Fruit fly (Drosophila melanogaster) whole organism, embryonic: ENCODE data around the gene ebd1.
A peak's percentile ranks its signal among the peaks of the same experiment; 100 is the strongest.

Experiments
- Adf1 ChIP-seq: fragments of 200-800 bp; sonication (Bioruptor generic); IDR thresholded peaks from 2 replicates; pipeline ENCODE4 v1.3.6; 2022; ENCODE audit warnings: missing biosample characterization, missing genetic modification characterization
- Awh ChIP-seq: fragments of 200-800 bp; sonication (Bioruptor generic); IDR thresholded peaks from 2 replicates; pipeline ENCODE4, ENCODE4 v1.3.6; 2022; ENCODE audit warnings: missing biosample characterization, missing genetic modification characterization
- CG10209 ChIP-seq: fragments of 200-800 bp; sonication (Bioruptor generic); optimal IDR thresholded peaks from 3 replicates; lab custom pipeline; 2017; ENCODE audit warnings: missing biosample characterization, mild to moderate bottlenecking, missing genetic modification characterization, missing genetic modification reagents
- CG10274 ChIP-seq: fragments of 200-800 bp; sonication (Bioruptor generic); optimal IDR thresholded peaks from 3 replicates; lab custom pipeline; 2017; ENCODE audit warnings: missing biosample characterization, mild to moderate bottlenecking, missing genetic modification characterization
- CG10366 ChIP-seq: fragments of 200-800 bp; sonication (Bioruptor generic); IDR thresholded peaks from 2 replicates; pipeline ENCODE4 v1.3.6; 2022; ENCODE audit warnings: missing biosample characterization, missing genetic modification characterization
- CG11456 ChIP-seq: fragments of 200-800 bp; sonication (Bioruptor generic); IDR thresholded peaks from 3 replicates; pipeline ENCODE4 v1.3.6; 2022; ENCODE audit warnings: missing biosample characterization, missing genetic modification characterization
- CG11504 ChIP-seq: fragments of 200-800 bp; sonication (Bioruptor generic); optimal IDR thresholded peaks from 3 replicates; lab custom pipeline; 2019; ENCODE audit warnings: missing biosample characterization, mild to moderate bottlenecking, missing genetic modification characterization, moderate library complexity
- CG13624 ChIP-seq: fragments of 200-800 bp; sonication (Bioruptor generic); optimal IDR thresholded peaks from 2 replicates; lab custom pipeline; 2016; ENCODE audit warnings: missing biosample characterization, missing genetic modification characterization
- CG13894 ChIP-seq: fragments of 200-800 bp; sonication (Bioruptor generic); optimal IDR thresholded peaks from 3 replicates; lab custom pipeline; 2018; ENCODE audit warnings: missing biosample characterization, mild to moderate bottlenecking, missing genetic modification characterization, moderate library complexity
- CG16863 ChIP-seq: fragments of 200-800 bp; sonication (Bioruptor generic); optimal IDR thresholded peaks from 3 replicates; lab custom pipeline; 2016; ENCODE audit warnings: missing biosample characterization, missing genetic modification characterization
- CG17802 ChIP-seq: fragments of 200-800 bp; sonication (Bioruptor generic); optimal IDR thresholded peaks from 2 replicates; lab custom pipeline; 2018; ENCODE audit warnings: missing biosample characterization, mild to moderate bottlenecking, missing genetic modification characterization, moderate library complexity
- CG2120 ChIP-seq: fragments of 200-800 bp; sonication (Bioruptor generic); optimal IDR thresholded peaks from 3 replicates; lab custom pipeline; 2016; ENCODE audit warnings: missing biosample characterization, missing genetic modification characterization
- CG34224 ChIP-seq: fragments of 200-800 bp; sonication (Bioruptor generic); IDR thresholded peaks from 3 replicates; pipeline ENCODE4 v1.3.6; 2022; ENCODE audit warnings: missing biosample characterization, missing genetic modification characterization; ENCODE audit not compliant: partially characterized antibody
- CG3726 ChIP-seq: fragments of 200-800 bp; sonication (Bioruptor generic); IDR thresholded peaks from 3 replicates; pipeline ENCODE4, ENCODE4 v1.3.6; 2022; ENCODE audit warnings: missing biosample characterization, missing genetic modification characterization
- CG3995 ChIP-seq: fragments of 200-800 bp; sonication (Bioruptor generic); optimal IDR thresholded peaks from 3 replicates; lab custom pipeline; 2016; ENCODE audit warnings: missing biosample characterization, missing genetic modification characterization
- CG6791 ChIP-seq: fragments of 200-800 bp; sonication (Bioruptor generic); IDR thresholded peaks from 3 replicates; pipeline ENCODE4 v1.3.6; 2022; ENCODE audit warnings: missing biosample characterization, missing genetic modification characterization; ENCODE audit not compliant: partially characterized antibody
- CG7357 ChIP-seq: fragments of 200-800 bp; sonication (Bioruptor generic); IDR thresholded peaks from 3 replicates; pipeline ENCODE4 v1.3.6; 2022; ENCODE audit warnings: missing biosample characterization, missing genetic modification characterization
- CG7963 ChIP-seq: fragments of 200-800 bp; sonication (Bioruptor generic); IDR thresholded peaks from 3 replicates; pipeline ENCODE4 v1.3.6; 2022; ENCODE audit warnings: missing biosample characterization, missing genetic modification characterization; ENCODE audit not compliant: partially characterized antibody
- CG8944 ChIP-seq: fragments of 200-800 bp; sonication (Bioruptor generic); optimal IDR thresholded peaks from 3 replicates; lab custom pipeline; 2016; ENCODE audit warnings: missing biosample characterization, missing genetic modification characterization
- CG9817 ChIP-seq: fragments of 200-800 bp; sonication (Bioruptor generic); optimal IDR thresholded peaks from 2 replicates; lab custom pipeline; 2018; ENCODE audit warnings: missing biosample characterization, mild to moderate bottlenecking, missing genetic modification characterization, moderate library complexity
- CkIIα-i1 ChIP-seq: fragments of 200-800 bp; sonication (Bioruptor generic); IDR thresholded peaks from 2 replicates; pipeline ENCODE4 v1.3.6; 2022; ENCODE audit warnings: missing biosample characterization, missing genetic modification characterization
- Drgx ChIP-seq: fragments of 200-800 bp; sonication (Bioruptor generic); IDR thresholded peaks from 2 replicates; pipeline ENCODE4 v1.3.6; 2022; ENCODE audit warnings: missing biosample characterization, missing genetic modification characterization
- HmgZ ChIP-seq: fragments of 200-800 bp; sonication (Bioruptor generic); optimal IDR thresholded peaks from 2 replicates; lab custom pipeline; 2018; ENCODE audit warnings: missing biosample characterization, mild to moderate bottlenecking, missing genetic modification characterization
- Hmr ChIP-seq: fragments of 200-800 bp; sonication (Bioruptor generic); optimal IDR thresholded peaks from 3 replicates; lab custom pipeline; 2017; ENCODE audit warnings: mild to moderate bottlenecking, missing biosample characterization, missing genetic modification reagents, missing genetic modification characterization
- Hr78 ChIP-seq, 2 experiments: fragments of 200-800 bp in 1 of 2; fragments of >200 bp in 1 of 2; sonication (Bioruptor generic) in 1 of 2; optimal IDR thresholded peaks; 2 replicates each; lab custom pipeline; 2017 to 2019; ENCODE audit warnings: missing biosample characterization in 2 of 2, missing genetic modification characterization in 2 of 2, mild to moderate bottlenecking in 1 of 2, moderate library complexity in 1 of 2
- Lim3 ChIP-seq: fragments of 200-800 bp; sonication (Bioruptor generic); IDR thresholded peaks from 2 replicates; pipeline ENCODE4 v1.3.6; 2022; ENCODE audit warnings: missing biosample characterization, missing genetic modification characterization
- NC2β ChIP-seq: fragments of 200-800 bp; sonication (Bioruptor generic); optimal IDR thresholded peaks from 2 replicates; lab custom pipeline; 2016; ENCODE audit warnings: missing biosample characterization, missing genetic modification characterization
- NFAT ChIP-seq: fragments of 200-800 bp; sonication (Bioruptor generic); IDR thresholded peaks from 2 replicates; pipeline ENCODE4 v1.3.6; 2022; ENCODE audit warnings: missing biosample characterization, missing genetic modification characterization
- Neu2 ChIP-seq: fragments of 200-800 bp; sonication (Bioruptor generic); optimal IDR thresholded peaks from 3 replicates; lab custom pipeline; 2016; ENCODE audit warnings: missing biosample characterization, missing genetic modification characterization, borderline replicate concordance
- Nf-YA ChIP-seq: fragments of 200-800 bp; sonication (Bioruptor generic); IDR thresholded peaks from 2 replicates; pipeline ENCODE4 v1.3.6; 2022; ENCODE audit warnings: missing biosample characterization, missing genetic modification characterization
- Poxn ChIP-seq: fragments of 200-800 bp; sonication (Bioruptor generic); IDR thresholded peaks from 2 replicates; pipeline ENCODE4 v1.3.6; 2022; ENCODE audit warnings: missing biosample characterization, missing genetic modification characterization
- Ptx1 ChIP-seq: fragments of 200-800 bp; sonication (Bioruptor generic); IDR thresholded peaks from 2 replicates; pipeline ENCODE4 v1.3.6; 2022; ENCODE audit warnings: missing biosample characterization, missing genetic modification characterization
- Rx ChIP-seq: fragments of 200-800 bp; sonication (Bioruptor generic); IDR thresholded peaks from 2 replicates; pipeline ENCODE4 v1.3.6; 2022; ENCODE audit warnings: missing biosample characterization, missing genetic modification characterization
- Side ChIP-seq: fragments of 200-800 bp; sonication (Bioruptor generic); optimal IDR thresholded peaks from 2 replicates; lab custom pipeline; 2016; ENCODE audit warnings: missing biosample characterization, missing genetic modification characterization
- al ChIP-seq: fragments of 200-800 bp; sonication (Bioruptor generic); IDR thresholded peaks from 2 replicates; pipeline ENCODE4 v1.3.6; 2022; ENCODE audit warnings: missing biosample characterization, missing genetic modification characterization
- cad ChIP-seq: fragments of >200 bp; optimal IDR thresholded peaks from 2 replicates; lab custom pipeline; 2017; ENCODE audit warnings: missing biosample characterization, missing genetic modification characterization
- dimm ChIP-seq: fragments of 200-800 bp; sonication (Bioruptor generic); IDR thresholded peaks from 2 replicates; pipeline ENCODE4 v1.3.6; 2022; ENCODE audit warnings: missing biosample characterization, missing genetic modification characterization
- ewg ChIP-seq: fragments of 200-800 bp; sonication (Bioruptor generic); optimal IDR thresholded peaks from 3 replicates; lab custom pipeline; 2017; ENCODE audit warnings: mild to moderate bottlenecking, missing biosample characterization, missing genetic modification reagents, missing genetic modification characterization
- gsb-n ChIP-seq: fragments of 200-800 bp; sonication (Bioruptor generic); optimal IDR thresholded peaks from 3 replicates; lab custom pipeline; 2018; ENCODE audit warnings: missing biosample characterization, mild to moderate bottlenecking, missing genetic modification characterization
- kni ChIP-seq: fragments of 200-800 bp; sonication (Bioruptor generic); optimal IDR thresholded peaks from 3 replicates; lab custom pipeline; 2017; ENCODE audit warnings: mild to moderate bottlenecking, missing biosample characterization, missing genetic modification reagents, missing genetic modification characterization
- pb ChIP-seq: fragments of 200-800 bp; sonication (Bioruptor generic); optimal IDR thresholded peaks from 3 replicates; lab custom pipeline; 2016; ENCODE audit warnings: missing biosample characterization, missing genetic modification characterization
- pum ChIP-seq: fragments of 200-800 bp; sonication (Bioruptor generic); optimal IDR thresholded peaks from 2 replicates; lab custom pipeline; 2016; ENCODE audit warnings: missing biosample characterization, missing genetic modification characterization
- schlank ChIP-seq: fragments of 200-800 bp; sonication (Bioruptor generic); optimal IDR thresholded peaks from 2 replicates; lab custom pipeline; 2018; ENCODE audit warnings: missing biosample characterization, mild to moderate bottlenecking, missing genetic modification characterization
- sisA ChIP-seq: fragments of 200-800 bp; sonication (Bioruptor generic); IDR thresholded peaks from 2 replicates; pipeline ENCODE4 v1.3.6; 2022; ENCODE audit warnings: missing biosample characterization, missing genetic modification characterization
- slou ChIP-seq: fragments of 200-800 bp; sonication (Bioruptor generic); optimal IDR thresholded peaks from 3 replicates; lab custom pipeline; 2016; ENCODE audit warnings: missing biosample characterization, missing genetic modification characterization
- tap ChIP-seq: fragments of 200-800 bp; optimal IDR thresholded peaks from 3 replicates; lab custom pipeline; 2019; ENCODE audit warnings: missing biosample characterization, mild to moderate bottlenecking, missing genetic modification characterization, moderate library complexity
- tgo ChIP-seq: fragments of 200-800 bp; sonication (Bioruptor generic); IDR thresholded peaks from 3 replicates; pipeline ENCODE4 v1.3.6; 2022; ENCODE audit warnings: missing biosample characterization, missing genetic modification characterization
- tio ChIP-seq: fragments of 200-800 bp; sonication (Bioruptor generic); optimal IDR thresholded peaks from 2 replicates; lab custom pipeline; 2017; ENCODE audit warnings: missing biosample characterization, missing genetic modification characterization, inconsistent platforms
- trem ChIP-seq: fragments of 200-800 bp; optimal IDR thresholded peaks from 3 replicates; lab custom pipeline; 2019; ENCODE audit warnings: missing biosample characterization, mild to moderate bottlenecking, missing genetic modification characterization, moderate library complexity
- trh ChIP-seq: fragments of 200-800 bp; sonication (Bioruptor generic); optimal IDR thresholded peaks from 2 replicates; lab custom pipeline; 2016; ENCODE audit warnings: missing biosample characterization, missing genetic modification characterization
- yki ChIP-seq: fragments of >200 bp; optimal IDR thresholded peaks from 3 replicates; lab custom pipeline; 2018
- zf30C ChIP-seq: fragments of 200-800 bp; sonication (Bioruptor generic); optimal IDR thresholded peaks from 3 replicates; lab custom pipeline; 2018; ENCODE audit warnings: missing biosample characterization, mild to moderate bottlenecking, missing genetic modification characterization

ebd1 gene

dm6 chr3L:680258-680657 is 5.1 kb downstream of the ebd1 start, which contains the start of gene CG17129 (continued):
- TF ChIP-seq trh (peak; percentile 47), CG6791 (GFP tag; lab: Robert Waterston, UW) (peak; percentile 90), tio (no peak), CG34224 (GFP tag; lab: Robert Waterston, UW) (peak; percentile 97), cad (GFP tag; lab: Kevin White, UChicago) (no peak), CG11504 (tag; lab: Kevin White, UChicago) (peak; percentile 82), CG10366 (GFP tag; lab: Robert Waterston, UW) (peak; percentile 67), Poxn (GFP tag; lab: Robert Waterston, UW) (no peak), yki (no peak), pb (GFP tag; lab: Kevin White, UChicago) (peak; percentile 46), CG9817 (tag; lab: Kevin White, UChicago) (peak; percentile 68), Ptx1 (GFP tag; lab: Robert Waterston, UW) (peak; percentile 81), NFAT (GFP tag; lab: Robert Waterston, UW) (peak; percentile 64), tgo (GFP tag; lab: Robert Waterston, UW) (peak; percentile 74), CG2120 (GFP tag; lab: Kevin White, UChicago) (peak; percentile 85), Drgx (GFP tag; lab: Robert Waterston, UW) (peak; percentile 7; the same call in 1 of the 2 replicates), CG13624 (peak; percentile 85), Neu2 (no peak), HmgZ (tag; lab: Kevin White, UChicago) (peak; percentile 81), CG3995 (peak; percentile 66), zf30C (GFP tag; lab: Kevin White, UChicago) (no peak), CG7357 (0 out of 3 replicates have a peak, but pooled peaks have one; percentile 41), al (peak; percentile 71), slou (no peak), Hmr (GFP tag; lab: Kevin White, UChicago) (peak; percentile 65), pum (GFP tag; lab: Kevin White, UChicago) (peak; percentile 87), CG10209 (peak; percentile 56), Adf1 (GFP tag; lab: Robert Waterston, UW) (no peak), CG11456 (peak; percentile 74), CG10274 (GFP tag; lab: Kevin White, UChicago) (no peak), sisA (GFP tag; lab: Robert Waterston, UW) (peak; percentile 81), schlank (tag; lab: Kevin White, UChicago) (peak; percentile 39), Rx (GFP tag; lab: Robert Waterston, UW) (peak; percentile 53), dimm (GFP tag; lab: Robert Waterston, UW) (no peak), NC2β (peak; percentile 79), Nf-YA (GFP tag; lab: Robert Waterston, UW) (no peak), tap (tag; lab: Kevin White, UChicago) (peak; percentile 53), CG17802 (peak; percentile 31), Awh (peak; percentile 56; the same call in 1 of the 2 replicates), kni (GFP tag; lab: Kevin White, UChicago) (peak; percentile 62), Hr78 (GFP tag; optimal IDR thresholded peaks at IDR 0.05; lab: Kevin White, UChicago) (no peak), Lim3 (GFP tag; lab: Robert Waterston, UW) (no peak), CG13894 (tag; lab: Kevin White, UChicago) (peak; percentile 81), CG7963 (GFP tag; lab: Robert Waterston, UW) (peak; percentile 89), CG3726 (GFP tag; lab: Robert Waterston, UW) (no peak), CkIIα-i1 (no peak), trem (tag; lab: Kevin White, UChicago) (peak; percentile 76), CG8944 (GFP tag; lab: Kevin White, UChicago) (peak; percentile 79), ewg (peak; percentile 90), gsb-n (tag; lab: Kevin White, UChicago) (peak; percentile 45), CG16863 (GFP tag; lab: Kevin White, UChicago) (peak; percentile 78), Side (GFP tag; lab: Kevin White, UChicago) (peak; percentile 86)
